Worm (Caenorhabditis elegans): Measurements from ENCODE around the gene eea-1.
"Not testable (repeated sequence)": the region's sequence is repeated elsewhere in the genome, so short reads cannot be mapped to it uniquely, and the experiment has no call there.

Gene eea-1

DNA sequence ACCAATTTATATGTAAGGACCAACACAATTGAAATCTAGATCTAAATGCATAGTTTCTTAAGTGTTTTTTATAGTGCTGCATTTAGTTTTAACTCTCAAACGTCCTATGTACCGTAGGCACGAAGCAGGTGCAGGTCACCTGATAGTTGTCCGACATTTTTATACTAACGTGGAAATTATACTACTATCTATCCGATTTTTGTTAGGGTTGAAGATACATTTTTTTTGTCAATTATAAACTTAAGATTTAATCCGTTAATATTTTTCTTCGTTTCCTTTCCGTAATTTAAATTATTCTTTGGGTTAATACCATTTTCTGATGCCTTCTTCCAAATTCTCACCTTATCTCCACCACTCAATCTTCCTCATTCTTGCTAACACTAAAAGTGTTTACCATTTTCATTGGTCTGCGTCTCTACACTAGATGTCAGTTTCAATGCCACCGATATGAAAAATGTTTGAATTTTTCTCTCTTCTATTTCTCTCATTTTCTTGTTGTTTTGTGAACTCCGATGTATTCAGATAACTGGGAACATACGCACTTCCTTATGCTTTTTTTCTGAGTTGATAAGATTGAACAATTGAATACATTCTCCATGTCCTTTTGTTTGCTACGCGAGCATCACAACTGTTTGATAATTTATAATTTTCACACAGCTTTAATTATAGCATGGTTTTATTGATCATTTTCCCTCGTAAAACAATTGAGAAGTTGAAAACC is 51.8 kb downstream of the eea-1 start, which contains the start of gene Y2H9A.4:
TSS of gene Y2H9A.4 (plus strand) at position 671 of the 721 bp plus-strand sequence.
- TF ChIP-seq crh-2 (tag; optimal IDR thresholded peaks at IDR 0.05) (peak; percentile 56), nhr-129 (tag; optimal IDR thresholded peaks at IDR 0.05) (no peak), nhr-25 (tag; optimal IDR thresholded peaks at IDR 0.05) (peak; percentile 31), C34F6.9 (tag; optimal IDR thresholded peaks at IDR 0.05) (peak; percentile 23), lsy-2 (tag; optimal IDR thresholded peaks at IDR 0.05) (no peak), lin-11 (tag; optimal IDR thresholded peaks at IDR 0.05) (no peak), mab-5 (tag; optimal IDR thresholded peaks at IDR 0.05) (peak; percentile 28), fos-1 (tag; optimal IDR thresholded peaks at IDR 0.05) (peak; percentile 53), lin-13 (GFP tag; optimal IDR thresholded peaks at IDR 0.05) (no peak)

DNA sequence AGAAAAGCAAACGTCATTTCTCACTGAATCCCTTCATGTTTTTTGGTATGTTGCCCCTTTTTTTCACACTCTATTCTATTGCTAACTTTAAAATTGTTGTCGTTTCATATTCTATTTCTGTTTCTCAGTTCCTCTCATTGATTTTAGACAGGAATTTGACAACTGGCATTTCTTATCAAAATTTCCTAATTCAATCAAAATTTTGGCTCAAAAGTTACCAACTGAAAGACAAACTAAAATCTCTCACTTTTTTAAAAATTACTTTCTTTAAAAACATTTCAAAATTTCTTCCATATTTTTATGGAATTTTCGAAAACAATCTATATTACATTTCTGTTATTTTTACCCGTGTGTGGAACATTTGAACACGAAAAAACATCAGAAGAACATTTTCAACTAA is 53.6 kb downstream of the eea-1 start, which contains the start of gene Y2H9A.6:
TSS of gene Y2H9A.6 (plus strand) at position 301 of the 400 bp plus-strand sequence.
- not testable (repeated sequence) for TF ChIP-seq nhr-77 (tag; optimal IDR thresholded peaks at IDR 0.05); nhr-12 (tag; optimal IDR thresholded peaks at IDR 0.05); ama-1 (optimal IDR thresholded peaks at IDR 0.05)

DNA sequence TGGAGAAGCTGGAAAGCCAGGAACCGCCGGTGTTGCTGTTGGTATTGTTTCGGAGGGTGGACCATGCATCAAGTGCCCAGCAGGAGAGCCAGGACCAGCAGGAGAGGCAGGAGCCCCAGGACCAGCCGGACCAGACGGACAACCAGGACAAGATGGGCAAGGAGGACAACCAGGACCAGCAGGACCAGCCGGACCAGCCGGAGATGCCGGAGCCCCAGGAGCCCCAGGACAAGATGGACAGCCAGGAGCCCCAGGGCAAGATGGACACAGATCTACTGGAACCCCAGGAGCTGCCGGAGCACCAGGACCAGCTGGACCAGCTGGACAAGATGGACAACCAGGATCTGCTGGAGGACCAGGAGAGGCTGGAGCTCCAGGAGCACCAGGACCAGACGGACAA is 54.4 kb downstream of the eea-1 start:
- TF ChIP-seq snpc-4 (tag; optimal IDR thresholded peaks at IDR 0.05): no peak
- TF ChIP-seq ztf-1 (GFP tag; conservative IDR thresholded peaks at IDR 0.05): no peak
- no peak for TF ChIP-seq nhr-237 (tag; optimal IDR thresholded peaks at IDR 0.05)
- TF ChIP-seq nhr-10 (tag; optimal IDR thresholded peaks at IDR 0.05): no peak
- no peak for TF ChIP-seq ztf-4 (tag; optimal IDR thresholded peaks at IDR 0.05)
- TF ChIP-seq dmd-4 (tag; optimal IDR thresholded peaks at IDR 0.05): no peak
- TF ChIP-seq unc-55 (GFP tag; optimal IDR thresholded peaks at IDR 0.05): no peak
- TF ChIP-seq sem-4 (tag; optimal IDR thresholded peaks at IDR 0.05): no peak

DNA sequence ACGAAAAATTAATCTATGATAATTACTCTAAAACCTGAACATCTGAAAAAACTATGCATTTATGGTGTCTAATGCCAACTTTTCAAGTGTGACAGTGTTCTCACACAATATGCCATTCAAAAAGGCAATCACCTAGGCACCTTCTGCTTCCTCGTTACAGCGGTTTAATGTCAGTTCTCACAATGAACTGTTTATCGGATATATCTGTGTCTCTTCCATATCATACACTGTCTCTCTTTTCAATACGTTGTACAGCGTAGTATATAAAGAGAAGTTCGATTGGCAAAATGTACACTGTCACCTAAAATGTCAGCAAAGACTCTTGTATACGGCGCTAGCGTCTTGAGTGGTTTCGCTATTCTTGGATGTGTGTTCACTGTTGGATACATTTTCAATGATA is 55.5 kb downstream of the eea-1 start, which contains the start of gene col-162:
TSS of gene col-162 (plus strand) at position 301 of the 400 bp plus-strand sequence.
- TF ChIP-seq elt-1 (tag; optimal IDR thresholded peaks at IDR 0.05) (no peak), zag-1 (tag; optimal IDR thresholded peaks at IDR 0.05) (no peak)

Measured in whole organism, L2 larva.